Worm (Caenorhabditis elegans): Measurements from ENCODE around the gene pin-2.
A peak's percentile ranks its signal among the peaks of the same experiment; 100 is the strongest.

DNA sequence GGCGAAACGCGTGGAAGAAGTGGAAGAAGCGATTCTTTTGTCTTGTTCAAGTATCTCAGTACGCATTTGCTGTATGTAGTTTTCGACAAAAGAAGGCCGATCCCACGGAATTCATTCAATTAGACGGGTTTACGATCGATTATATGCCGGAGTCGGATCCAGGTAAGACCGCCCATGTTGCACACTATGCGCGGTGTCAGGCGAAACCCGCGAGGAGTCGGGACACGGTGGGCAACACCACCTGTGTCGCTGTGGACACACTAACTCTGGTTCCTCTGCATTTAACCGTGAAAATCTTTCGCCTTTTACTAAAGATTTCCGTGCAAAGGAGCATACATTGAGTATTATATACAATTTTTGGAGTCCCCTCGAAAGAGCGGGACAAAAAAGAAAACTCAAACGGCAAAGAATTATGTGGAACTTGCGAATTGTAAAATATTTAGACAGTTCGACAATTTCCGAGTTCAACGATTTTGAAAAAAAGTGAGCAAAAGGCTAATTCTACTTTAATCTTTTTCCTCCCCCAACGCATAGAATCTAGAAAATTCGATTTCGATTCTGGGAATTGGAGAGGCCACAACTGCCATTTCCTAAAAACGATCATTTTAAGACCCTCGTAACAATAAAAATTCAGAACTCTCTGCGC lies 11.7 kb upstream of the pin-2 start:
- TF ChIP-seq unc-62 (GFP tag; optimal IDR thresholded peaks at IDR 0.05 in 1 of 2) = peak in 1 of 2 experiments; percentile 54
- no peak for TF ChIP-seq unc-62 (tag; optimal IDR thresholded peaks at IDR 0.05)
- TF ChIP-seq rbr-2 (tag; optimal IDR thresholded peaks at IDR 0.05) = no peak
- TF ChIP-seq aly-2 (tag; optimal IDR thresholded peaks at IDR 0.05) = no peak
- no peak for TF ChIP-seq nhr-11 (tag; optimal IDR thresholded peaks at IDR 0.05)

All from whole organism, L4 larva.